Worm (Caenorhabditis elegans): ENCODE results near the gene hecw-1.
"Not testable (repeated sequence)": the region's sequence is repeated elsewhere in the genome, so short reads cannot be mapped to it uniquely, and the experiment has no call there.

Gene hecw-1

DNA sequence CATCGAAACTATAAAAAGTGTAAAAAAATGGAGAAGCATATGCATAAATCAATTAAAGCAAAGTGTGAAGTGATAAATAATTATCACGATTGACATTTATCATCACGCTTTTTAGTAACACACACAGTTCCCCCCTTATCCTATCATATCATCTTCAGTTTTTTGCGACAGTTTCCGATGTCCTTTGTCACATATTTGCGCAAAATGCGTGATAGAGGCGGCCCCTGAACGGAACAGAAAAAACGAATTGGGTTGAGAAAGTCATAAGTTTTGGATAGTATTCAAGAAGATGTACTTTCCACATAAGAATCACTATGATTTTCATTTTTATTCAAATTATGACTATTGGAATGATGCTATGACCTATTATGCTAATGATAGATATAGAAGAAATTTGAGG is 40.7 kb downstream of the hecw-1 start:
- TF ChIP-seq unc-62 (GFP tag; optimal IDR thresholded peaks at IDR 0.05), result no peak

DNA sequence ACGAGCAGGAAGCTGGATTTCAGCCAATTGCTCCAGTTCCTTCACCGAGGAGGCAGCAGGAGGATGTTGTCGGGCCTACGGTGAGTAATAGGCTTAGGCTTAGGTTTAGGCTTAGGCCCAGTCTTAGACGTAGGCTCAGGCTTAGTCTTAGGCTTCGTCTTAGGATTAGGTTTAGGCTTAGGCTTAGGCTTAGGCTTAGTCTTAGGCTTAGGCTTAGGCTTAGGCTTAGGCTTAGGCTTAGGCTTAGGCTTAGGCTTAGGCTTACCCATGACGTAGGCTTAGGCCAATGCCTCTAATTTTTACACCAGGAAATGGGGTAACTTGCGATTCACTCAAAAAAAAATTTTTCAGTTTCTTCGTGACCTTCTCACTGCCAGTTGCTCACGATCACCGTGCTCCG is 43.1 kb downstream of the hecw-1 start:
- TF ChIP-seq unc-62 (GFP tag; optimal IDR thresholded peaks at IDR 0.05), result no peak

DNA sequence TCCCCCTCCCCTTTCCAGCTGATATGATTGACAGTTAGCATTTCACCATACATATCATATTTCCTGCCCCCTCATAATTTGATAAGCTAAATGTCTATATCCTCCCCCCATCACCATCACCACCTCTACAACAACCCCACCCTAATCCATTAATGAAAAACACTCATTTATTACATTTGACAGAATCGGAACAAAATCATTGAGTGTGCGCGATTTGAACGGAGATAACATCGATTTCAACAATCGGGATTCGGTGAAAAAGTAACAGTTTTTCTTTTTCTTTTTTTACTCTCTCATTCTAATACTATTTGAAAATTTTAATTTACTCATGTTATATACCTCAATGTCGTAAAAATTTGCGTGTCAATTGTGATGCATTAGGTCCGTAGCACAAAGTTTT is 43.9 kb downstream of the hecw-1 start:
- TF ChIP-seq unc-62 (GFP tag; optimal IDR thresholded peaks at IDR 0.05), result no peak

DNA sequence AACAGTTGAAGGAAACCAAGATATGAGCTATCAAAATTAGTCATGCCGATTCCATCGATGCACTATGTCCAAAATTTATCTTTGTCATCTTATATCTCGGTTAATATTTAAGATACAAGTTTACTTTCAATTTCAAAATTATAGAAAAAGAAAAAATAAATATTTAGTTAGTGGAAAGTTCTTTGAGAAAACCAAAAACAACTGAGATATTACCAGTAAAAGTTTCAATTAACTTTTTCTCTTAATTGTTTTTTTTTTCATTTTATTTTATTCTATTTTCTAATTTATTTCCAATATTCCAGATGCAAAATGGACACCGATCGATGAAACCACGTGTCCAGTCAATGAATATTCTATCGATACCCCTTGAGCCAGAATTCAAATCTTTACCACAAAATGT is 45.2 kb downstream of the hecw-1 start, which contains the start of gene gei-1:
Gene gei-1, plus strand, starts transcription at position 301 of the 400 bp plus-strand sequence.
- no peak for TF ChIP-seq unc-62 (GFP tag; optimal IDR thresholded peaks at IDR 0.05)

DNA sequence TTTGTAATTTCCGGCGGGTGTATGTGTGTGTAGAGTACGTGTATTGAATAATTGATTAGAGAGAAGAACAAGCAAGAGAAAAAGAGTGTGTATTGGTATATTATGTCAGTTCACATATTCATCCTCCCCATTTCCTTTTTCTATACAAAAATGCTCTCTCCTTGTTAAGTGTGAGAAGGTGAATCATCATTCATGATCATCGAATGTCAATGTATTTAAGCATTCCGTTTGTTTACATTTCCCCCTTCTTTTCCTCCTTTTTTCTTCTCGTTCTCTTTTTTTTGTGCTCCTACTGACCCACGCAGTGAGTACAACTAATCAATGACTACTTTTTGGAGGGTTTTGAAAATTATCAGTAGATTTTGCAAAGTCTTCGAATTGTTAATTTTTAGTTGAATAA is 46.3 kb downstream of the hecw-1 start:
- TF ChIP-seq unc-62 (GFP tag; optimal IDR thresholded peaks at IDR 0.05), result no peak

DNA sequence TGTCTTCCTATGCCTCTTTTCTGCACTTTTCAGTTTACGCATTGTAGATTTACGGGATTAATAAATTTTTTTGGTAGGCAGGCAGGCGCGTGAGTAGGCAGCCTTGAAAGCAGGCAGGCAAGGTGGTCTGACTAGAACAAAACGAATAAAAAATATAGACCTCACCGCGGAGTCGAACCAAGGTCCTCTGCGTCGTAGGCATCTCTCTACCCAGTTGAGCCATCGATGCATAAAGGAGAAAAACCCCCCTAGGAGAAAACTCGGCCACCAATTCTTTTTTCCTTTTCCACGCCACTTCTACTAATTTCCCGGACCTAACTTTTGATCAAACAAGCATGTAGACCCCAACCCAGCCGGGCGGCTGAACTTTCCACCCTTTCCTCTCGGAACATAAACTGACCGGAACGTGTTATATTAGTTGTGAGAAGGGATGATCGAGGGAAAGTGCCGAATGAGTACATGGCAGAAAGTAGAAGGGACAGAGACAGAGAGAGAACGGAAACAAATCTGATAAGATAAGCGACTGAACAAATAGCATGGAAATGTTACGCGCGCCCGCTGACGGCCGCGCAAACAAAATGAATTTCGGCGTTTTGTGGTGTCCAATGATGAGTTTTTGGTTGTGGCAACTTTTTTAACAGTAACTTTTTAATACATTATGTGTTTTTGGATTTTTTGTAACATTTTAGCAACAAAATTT is 50.3 kb downstream of the hecw-1 start:
- TF ChIP-seq unc-62 (GFP tag; optimal IDR thresholded peaks at IDR 0.05), result no peak

DNA sequence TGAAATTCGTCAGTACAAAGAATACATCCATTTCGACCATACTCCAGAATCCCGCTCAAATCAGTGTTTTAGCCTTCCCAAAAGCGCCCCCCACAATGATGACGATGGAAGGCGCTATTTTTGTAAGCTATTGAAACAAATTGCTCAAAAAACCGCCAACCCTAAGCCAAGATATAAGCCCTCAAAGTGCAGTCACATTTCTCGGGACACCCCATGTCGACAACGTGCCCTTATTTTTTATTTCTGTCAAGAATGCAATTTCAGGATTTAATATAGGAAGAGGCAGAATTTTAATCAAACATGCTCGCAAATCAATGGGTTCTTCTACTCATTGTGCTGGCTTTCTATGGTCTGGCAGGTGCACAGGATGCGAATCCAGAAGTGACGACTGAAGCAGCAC is 57.0 kb downstream of the hecw-1 start, which contains the start of gene Y53G8AR.1:
Gene Y53G8AR.1, plus strand, starts transcription at position 301 of the 400 bp plus-strand sequence.
- not testable (repeated sequence) for TF ChIP-seq unc-62 (GFP tag; optimal IDR thresholded peaks at IDR 0.05)

DNA sequence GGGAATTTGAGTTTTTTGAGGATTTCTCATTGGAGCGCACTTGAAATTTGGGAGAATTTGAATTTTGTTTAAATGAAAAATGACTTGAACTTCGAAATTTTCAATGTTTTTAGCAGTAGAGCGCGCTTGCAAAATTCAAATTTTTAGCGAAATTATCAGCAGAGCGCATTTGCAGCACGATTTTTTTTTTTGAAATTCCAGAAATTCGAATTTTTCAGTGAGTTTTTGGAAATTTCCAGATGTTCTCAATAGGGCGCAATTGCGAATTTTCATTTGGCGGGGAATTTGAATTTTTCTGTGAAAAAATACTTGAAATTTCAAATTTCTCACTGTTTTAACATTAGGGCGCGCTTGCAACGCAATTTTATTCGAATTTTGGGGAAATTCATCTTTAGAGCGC is 58.0 kb downstream of the hecw-1 start:
- TF ChIP-seq unc-62 (GFP tag; optimal IDR thresholded peaks at IDR 0.05), result no peak

DNA sequence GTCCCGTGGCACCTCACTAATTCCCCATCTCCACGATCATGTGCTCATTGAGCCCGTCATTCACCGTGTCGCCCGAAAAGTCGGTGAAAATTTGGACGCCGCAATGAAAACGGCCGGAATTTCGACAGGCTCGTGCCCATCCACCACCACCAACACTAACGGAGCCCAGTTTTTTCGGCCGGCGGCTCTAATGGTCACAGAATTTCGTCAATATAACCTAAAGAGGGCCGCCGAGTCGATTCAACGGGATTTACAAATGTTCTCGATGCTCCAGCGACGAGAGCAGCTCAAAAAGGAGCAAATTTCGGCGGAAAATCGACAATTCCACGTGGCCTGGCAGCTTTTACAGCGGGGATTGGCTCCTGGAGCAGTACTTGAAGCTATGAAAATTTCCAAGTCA is 60.3 kb downstream of the hecw-1 start:
- no peak for TF ChIP-seq unc-62 (GFP tag; optimal IDR thresholded peaks at IDR 0.05)

All from whole organism, dauer.